Worm (Caenorhabditis elegans) whole organism, L2 larva: ENCODE data around the gene pap-1.

Experiments
- C34F6.9 ChIP-seq: fragments of 150-350 bp; optimal IDR thresholded peaks from 2 replicates; lab custom pipeline; 2014; ENCODE audit warnings: missing biosample characterization, missing genetic modification characterization
- R02D3.7 ChIP-seq: fragments of 150-350 bp; optimal IDR thresholded peaks from 2 replicates; lab custom pipeline; 2014; ENCODE audit warnings: missing biosample characterization, missing genetic modification characterization
- Y55F3AM.14 ChIP-seq: fragments of 200-800 bp; sonication (Bioruptor generic); optimal IDR thresholded peaks from 2 replicates; lab custom pipeline; 2018; ENCODE audit warnings: mild to moderate bottlenecking, missing genetic modification characterization, missing compliant biosample characterization
- ZK546.5 ChIP-seq: sonication (generic microtip); optimal IDR thresholded peaks from 2 replicates; lab custom pipeline; 2017; ENCODE audit warnings: missing biosample characterization, missing genetic modification characterization
- alr-1 ChIP-seq: fragments of 150-350 bp; optimal IDR thresholded peaks from 2 replicates; lab custom pipeline; 2014; ENCODE audit warnings: missing biosample characterization, missing genetic modification characterization
- aly-2 ChIP-seq: fragments of 150-350 bp; optimal IDR thresholded peaks from 2 replicates; lab custom pipeline; 2014; ENCODE audit warnings: missing biosample characterization, missing genetic modification characterization
- blmp-1 ChIP-seq: sonication (generic microtip); optimal IDR thresholded peaks from 2 replicates; lab custom pipeline; 2017; ENCODE audit warnings: missing genetic modification characterization, mild to moderate bottlenecking, missing compliant biosample characterization, antibody characterized with exemption, moderate library complexity; ENCODE audit not compliant: insufficient read depth
- ceh-16 ChIP-seq: fragments of 150-350 bp; optimal IDR thresholded peaks from 2 replicates; lab custom pipeline; 2014; ENCODE audit warnings: missing biosample characterization, missing genetic modification characterization
- ceh-82 ChIP-seq: fragments of 150-350 bp; optimal IDR thresholded peaks from 2 replicates; lab custom pipeline; 2014; ENCODE audit warnings: missing biosample characterization, missing genetic modification characterization
- crh-2 ChIP-seq: sonication (generic microtip); optimal IDR thresholded peaks from 2 replicates; lab custom pipeline; 2017; ENCODE audit warnings: missing biosample characterization, missing genetic modification characterization
- dmd-4 ChIP-seq: sonication (generic microtip); optimal IDR thresholded peaks from 2 replicates; lab custom pipeline; 2017; ENCODE audit warnings: missing biosample characterization, missing genetic modification characterization
- egl-27 ChIP-seq: sonication (generic microtip); optimal IDR thresholded peaks from 3 replicates; lab custom pipeline; 2017; ENCODE audit warnings: missing biosample characterization, missing genetic modification reagents, missing genetic modification characterization
- elt-1 ChIP-seq: fragments of 150-350 bp; optimal IDR thresholded peaks from 2 replicates; lab custom pipeline; 2014; ENCODE audit warnings: missing biosample characterization, missing genetic modification characterization
- elt-3 ChIP-seq: sonication (generic microtip); optimal IDR thresholded peaks from 2 replicates; lab custom pipeline; 2017; ENCODE audit warnings: missing biosample characterization, missing genetic modification characterization
- gmeb-1 ChIP-seq: fragments of 150-350 bp; optimal IDR thresholded peaks from 2 replicates; lab custom pipeline; 2014; ENCODE audit warnings: missing biosample characterization, missing genetic modification characterization
- lin-11 ChIP-seq: fragments of 150-350 bp; sonication (generic microtip); optimal IDR thresholded peaks from 2 replicates; lab custom pipeline; 2014; ENCODE audit warnings: missing biosample characterization, missing genetic modification characterization, inconsistent platforms, mixed read lengths
- lin-13 ChIP-seq: fragments of 150-350 bp; optimal IDR thresholded peaks from 2 replicates; lab custom pipeline; 2014; ENCODE audit warnings: missing biosample characterization, missing genetic modification reagents, missing genetic modification characterization
- lin-39 ChIP-seq: fragments of 150-350 bp; optimal IDR thresholded peaks from 2 replicates; lab custom pipeline; 2014; ENCODE audit warnings: missing biosample characterization, missing genetic modification reagents, missing genetic modification characterization
- lsy-2 ChIP-seq, 2 experiments: fragments of 150-350 bp in 1 of 2; sonication (generic microtip) in 1 of 2; optimal IDR thresholded peaks; 2 replicates each; lab custom pipeline; 2014 to 2017; ENCODE audit warnings: missing biosample characterization in 2 of 2, missing genetic modification characterization in 2 of 2
- mab-5 ChIP-seq: fragments of 150-350 bp; optimal IDR thresholded peaks from 2 replicates; lab custom pipeline; 2014; ENCODE audit warnings: missing biosample characterization, missing genetic modification characterization
- mbf-1 ChIP-seq: sonication (generic microtip); optimal IDR thresholded peaks from 2 replicates; lab custom pipeline; 2017; ENCODE audit warnings: missing biosample characterization, missing genetic modification characterization
- mdl-1 ChIP-seq, 2 experiments: fragments of 150-350 bp in 1 of 2; sonication (generic microtip) in 1 of 2; optimal IDR thresholded peaks; 2 replicates each; lab custom pipeline; 2017; ENCODE audit warnings: missing biosample characterization in 2 of 2, missing genetic modification characterization in 2 of 2
- nhr-12 ChIP-seq: fragments of 150-350 bp; optimal IDR thresholded peaks from 2 replicates; lab custom pipeline; 2014; ENCODE audit warnings: missing biosample characterization, missing genetic modification characterization
- nhr-129 ChIP-seq: fragments of 150-350 bp; optimal IDR thresholded peaks from 2 replicates; lab custom pipeline; 2014; ENCODE audit warnings: missing biosample characterization, missing genetic modification characterization
- nhr-21 ChIP-seq: fragments of 150-350 bp; optimal IDR thresholded peaks from 2 replicates; lab custom pipeline; 2014; ENCODE audit warnings: missing biosample characterization, missing genetic modification characterization
- nhr-23 ChIP-seq: fragments of 150-350 bp; optimal IDR thresholded peaks from 2 replicates; lab custom pipeline; 2014; ENCODE audit warnings: missing biosample characterization, missing genetic modification reagents, missing genetic modification characterization
- nhr-237 ChIP-seq: fragments of 150-350 bp; optimal IDR thresholded peaks from 2 replicates; lab custom pipeline; 2014; ENCODE audit warnings: missing biosample characterization, missing genetic modification characterization
- nhr-25 ChIP-seq: fragments of 150-350 bp; sonication (generic microtip); optimal IDR thresholded peaks from 3 replicates; lab custom pipeline; 2014; ENCODE audit warnings: missing biosample characterization, missing genetic modification characterization
- nhr-6 ChIP-seq: fragments of 150-350 bp; optimal IDR thresholded peaks from 2 replicates; lab custom pipeline; 2014; ENCODE audit warnings: missing biosample characterization, missing genetic modification characterization
- nhr-77 ChIP-seq: fragments of 150-350 bp; optimal IDR thresholded peaks from 2 replicates; lab custom pipeline; 2014; ENCODE audit warnings: missing biosample characterization, missing genetic modification characterization
- peb-1 ChIP-seq: fragments of 150-350 bp; optimal IDR thresholded peaks from 2 replicates; lab custom pipeline; 2014; ENCODE audit warnings: missing biosample characterization, missing genetic modification characterization
- skn-1 ChIP-seq: sonication (generic microtip); optimal IDR thresholded peaks from 2 replicates; lab custom pipeline; 2017; ENCODE audit warnings: missing biosample characterization, missing genetic modification characterization
- sma-3 ChIP-seq: sonication (generic microtip); optimal IDR thresholded peaks from 2 replicates; lab custom pipeline; 2016; ENCODE audit warnings: missing genetic modification reagents, missing genetic modification characterization, missing compliant biosample characterization
- sma-9 ChIP-seq, 2 experiments: fragments of 150-350 bp in 1 of 2; sonication (generic microtip) in 1 of 2; optimal IDR thresholded peaks; 2 replicates each; lab custom pipeline; 2014 to 2016; ENCODE audit warnings: missing genetic modification characterization in 2 of 2, mild to moderate bottlenecking in 1 of 2, missing biosample characterization in 1 of 2, missing compliant biosample characterization in 1 of 2, missing genetic modification reagents in 1 of 2, moderate library complexity in 1 of 2
- snpc-4 ChIP-seq: fragments of 150-350 bp; optimal IDR thresholded peaks from 2 replicates; lab custom pipeline; 2014; ENCODE audit warnings: missing biosample characterization, missing genetic modification characterization
- unc-55 ChIP-seq: fragments of 150-350 bp; sonication (generic microtip); optimal IDR thresholded peaks from 3 replicates; lab custom pipeline; 2014; ENCODE audit warnings: missing biosample characterization, missing genetic modification reagents, missing genetic modification characterization
- unc-62 ChIP-seq: fragments of 150-350 bp; optimal IDR thresholded peaks from 2 replicates; lab custom pipeline; 2014; ENCODE audit warnings: missing biosample characterization, missing genetic modification reagents, missing genetic modification characterization
- zag-1 ChIP-seq: fragments of 150-350 bp; optimal IDR thresholded peaks from 2 replicates; lab custom pipeline; 2014; ENCODE audit warnings: missing biosample characterization, missing genetic modification characterization
- ztf-11 ChIP-seq: sonication (generic microtip); optimal IDR thresholded peaks from 2 replicates; lab custom pipeline; 2017; ENCODE audit warnings: missing biosample characterization, missing genetic modification characterization
- ztf-4 ChIP-seq: fragments of 150-350 bp; optimal IDR thresholded peaks from 2 replicates; lab custom pipeline; 2014; ENCODE audit warnings: missing biosample characterization, missing genetic modification characterization

Gene pap-1

DNA sequence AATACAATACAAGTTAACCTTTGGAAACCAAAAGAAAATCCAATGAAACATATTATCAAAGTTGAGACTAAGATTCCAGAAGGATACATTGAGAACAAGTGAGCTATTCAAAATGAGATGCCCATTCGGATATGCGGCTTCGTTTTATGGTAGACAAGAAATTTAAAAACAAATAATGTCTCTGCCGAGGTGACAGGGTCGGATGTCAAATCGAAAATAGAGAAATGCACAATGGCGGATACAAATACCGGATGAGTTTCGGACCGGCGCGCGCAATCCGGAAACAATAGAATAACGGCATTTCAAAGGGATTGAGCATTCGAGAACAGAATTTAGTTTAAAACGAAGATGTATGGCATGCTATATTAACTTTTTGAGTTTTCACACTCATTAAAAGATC, 21.5 kb downstream of the pap-1 start, which contains the start of gene F22E12.3:
TSS of gene F22E12.3 (minus strand) at position 101 of the 400 bp plus-strand sequence.
- TF ChIP-seq nhr-6 (no peak), mab-5 (no peak), nhr-129 (tag; lab: Kevin White, UChicago) (no peak), lsy-2 (tag; optimal IDR thresholded peaks at IDR 0.05; lab: Kevin White, UChicago) (no peak), elt-1 (tag; lab: Kevin White, UChicago) (no peak), nhr-77 (no peak), mbf-1 (tag; lab: Kevin White, UChicago) (no peak), unc-62 (GFP tag; lab: Kevin White, UChicago) (no peak), nhr-12 (tag; lab: Kevin White, UChicago) (no peak)
- TF ChIP-seq, all 48 proteins: peak for 0

DNA sequence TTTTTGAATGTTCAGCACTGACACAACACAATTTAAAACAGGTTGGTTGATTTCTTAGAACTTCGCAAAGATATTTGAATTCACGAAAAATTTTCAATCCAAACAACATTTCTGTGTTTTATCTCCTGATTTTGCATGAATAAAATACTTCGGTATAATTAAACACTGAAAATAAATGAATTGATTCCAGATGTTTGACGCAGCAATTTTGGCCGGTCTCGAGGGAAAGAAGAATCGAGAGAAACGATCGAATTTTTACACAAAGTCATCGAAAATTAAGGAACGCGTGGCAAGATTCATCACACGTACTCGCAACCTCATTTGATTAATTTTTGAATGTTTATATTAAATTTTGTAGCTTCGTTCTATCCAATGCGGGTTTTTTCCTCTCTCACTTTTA, 22.4 kb downstream of the pap-1 start:
- TF ChIP-seq unc-55 (GFP tag; lab: Kevin White, UChicago) (no peak), alr-1 (tag; lab: Kevin White, UChicago) (no peak), nhr-23 (tag; lab: Kevin White, UChicago) (no peak), skn-1 (no peak), elt-1 (tag; lab: Kevin White, UChicago) (no peak), peb-1 (tag; lab: Kevin White, UChicago) (no peak), blmp-1 (tag; lab: Kevin White, UChicago) (no peak), gmeb-1 (tag; lab: Kevin White, UChicago) (no peak), ztf-11 (tag; lab: Kevin White, UChicago) (no peak), aly-2 (tag; lab: Kevin White, UChicago) (no peak), lin-11 (tag; lab: Kevin White, UChicago) (no peak), lin-39 (no peak), mbf-1 (tag; lab: Kevin White, UChicago) (no peak), dmd-4 (tag; lab: Kevin White, UChicago) (no peak), snpc-4 (tag; lab: Kevin White, UChicago) (no peak), ztf-4 (no peak), ceh-82 (tag; lab: Kevin White, UChicago) (no peak)

DNA sequence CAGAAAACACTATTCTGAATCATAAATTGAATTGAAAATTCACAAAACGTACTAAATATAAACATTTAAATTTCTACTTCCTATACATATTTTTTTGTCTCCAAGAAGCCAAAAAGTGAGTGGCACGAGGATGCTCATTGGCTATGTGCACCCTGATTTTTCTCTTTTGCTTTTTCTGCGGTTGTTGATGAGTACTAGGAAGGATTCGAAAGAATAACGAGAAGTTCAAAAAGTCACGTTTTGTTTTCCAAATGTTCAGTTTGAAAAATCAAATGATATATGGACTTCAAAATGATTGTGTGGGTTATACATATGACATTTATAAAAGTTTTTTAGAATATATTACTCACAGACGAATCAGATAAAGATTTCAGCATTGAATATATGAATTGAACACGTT, 23.0 kb downstream of the pap-1 start:
- no peak for TF ChIP-seq ceh-82 (tag; lab: Kevin White, UChicago)
- TF ChIP-seq crh-2 (tag; lab: Kevin White, UChicago): peak; percentile 19
- peak; percentile 50 for TF ChIP-seq C34F6.9 (tag; lab: Kevin White, UChicago)
- peak; percentile 19 for TF ChIP-seq nhr-129 (tag; lab: Kevin White, UChicago)
- no peak for TF ChIP-seq nhr-12 (tag; lab: Kevin White, UChicago)
- peak in 1 of 2 experiments; percentile 41 for TF ChIP-seq lsy-2 (tag; optimal IDR thresholded peaks at IDR 0.05; lab: Kevin White, UChicago)
- TF ChIP-seq dmd-4 (tag; lab: Kevin White, UChicago): no peak
- peak; percentile 0 for TF ChIP-seq nhr-25 (tag; lab: Kevin White, UChicago)
- no peak for TF ChIP-seq gmeb-1 (tag; lab: Kevin White, UChicago)
- TF ChIP-seq mab-5: no peak
- TF ChIP-seq, all 48 proteins: peak for 5

DNA sequence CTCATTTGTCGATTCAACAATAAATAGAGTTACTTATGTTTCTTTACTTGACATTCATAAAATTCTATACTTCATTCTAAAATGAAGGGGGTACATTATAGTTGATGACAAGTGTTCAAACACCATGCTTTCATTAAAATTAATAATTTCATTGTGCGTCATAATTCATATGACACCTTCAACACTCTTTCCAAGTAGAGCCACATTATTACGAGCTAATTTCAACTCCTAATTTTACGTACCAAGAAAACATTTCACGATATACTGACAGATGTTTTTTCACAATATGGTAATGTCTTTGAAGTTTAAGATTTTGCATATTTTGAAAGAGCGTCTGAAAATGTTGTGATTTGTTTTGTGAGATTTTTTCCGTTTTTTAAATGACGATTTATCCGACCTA, 23.7 kb downstream of the pap-1 start:
- TF ChIP-seq elt-3 (tag; lab: Kevin White, UChicago) (no peak), crh-2 (tag; lab: Kevin White, UChicago) (peak; percentile 13), lsy-2 (tag; optimal IDR thresholded peaks at IDR 0.05; lab: Kevin White, UChicago) (peak in 1 of 2 experiments; percentile 57), ceh-82 (tag; lab: Kevin White, UChicago) (no peak), nhr-21 (tag; lab: Kevin White, UChicago) (peak; percentile 29), mdl-1 (tag; optimal IDR thresholded peaks at IDR 0.05; lab: Kevin White, UChicago) (no peak), skn-1 (no peak), peb-1 (tag; lab: Kevin White, UChicago) (no peak), C34F6.9 (tag; lab: Kevin White, UChicago) (peak; percentile 50), sma-9 (GFP tag; optimal IDR thresholded peaks at IDR 0.05; lab: Kevin White, UChicago) (peak; percentile 61), sma-9 (tag; optimal IDR thresholded peaks at IDR 0.05; lab: Kevin White, UChicago) (no peak)

DNA sequence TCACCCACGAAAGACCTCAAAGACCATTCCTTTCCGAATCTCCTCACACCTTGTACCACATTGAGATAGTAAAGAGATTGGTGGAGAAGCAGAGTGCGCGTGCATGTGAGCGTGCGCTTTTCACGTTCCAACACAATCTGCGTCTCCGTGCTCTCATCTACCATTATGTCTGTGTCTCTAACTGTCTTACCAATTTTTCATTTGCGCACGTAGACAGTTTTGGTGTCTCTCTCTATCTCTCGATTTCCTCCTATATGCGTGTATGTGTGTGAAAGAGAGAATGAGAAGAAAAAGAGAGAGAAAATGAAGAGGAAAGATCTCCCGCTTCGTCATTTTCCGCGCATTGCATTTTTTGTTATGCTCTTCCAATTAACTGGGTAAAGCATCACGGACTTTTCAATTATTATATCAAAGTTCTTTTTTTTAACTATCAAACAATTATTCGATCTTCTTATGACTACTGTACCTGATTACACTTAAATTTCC, 24.9 kb downstream of the pap-1 start:
- TF ChIP-seq blmp-1 (tag; lab: Kevin White, UChicago) (peak; percentile 90), nhr-6 (peak; percentile 96), nhr-25 (tag; lab: Kevin White, UChicago) (peak; percentile 95), mdl-1 (tag; optimal IDR thresholded peaks at IDR 0.05; lab: Kevin White, UChicago) (peak; percentile 99), nhr-237 (no peak), ceh-16 (tag; lab: Kevin White, UChicago) (no peak), R02D3.7 (tag; lab: Kevin White, UChicago) (no peak), unc-55 (GFP tag; lab: Kevin White, UChicago) (peak; percentile 96), nhr-21 (tag; lab: Kevin White, UChicago) (peak; percentile 98), nhr-12 (tag; lab: Kevin White, UChicago) (no peak), ZK546.5 (tag; lab: Kevin White, UChicago) (peak; percentile 12), nhr-23 (tag; lab: Kevin White, UChicago) (no peak), peb-1 (tag; lab: Kevin White, UChicago) (no peak), zag-1 (peak; percentile 95), Y55F3AM.14 (peak; percentile 97), lin-13 (GFP tag; lab: Kevin White, UChicago) (peak; percentile 89), C34F6.9 (tag; lab: Kevin White, UChicago) (peak; percentile 98), ztf-11 (tag; lab: Kevin White, UChicago) (no peak), nhr-77 (peak; percentile 70), crh-2 (tag; lab: Kevin White, UChicago) (peak; percentile 98), lsy-2 (tag; optimal IDR thresholded peaks at IDR 0.05; lab: Kevin White, UChicago) (peak; percentile 71 to 94), sma-3 (GFP tag; lab: Kevin White, UChicago) (peak; percentile 97), sma-9 (GFP tag; optimal IDR thresholded peaks at IDR 0.05; lab: Kevin White, UChicago) (peak; percentile 99), sma-9 (tag; optimal IDR thresholded peaks at IDR 0.05; lab: Kevin White, UChicago) (peak; percentile 56), egl-27 (tag; lab: Kevin White, UChicago) (peak; percentile 96)
